Fruit fly (Drosophila melanogaster): ENCODE results near the gene Ubc4.

The Ubc4 gene

DNA sequence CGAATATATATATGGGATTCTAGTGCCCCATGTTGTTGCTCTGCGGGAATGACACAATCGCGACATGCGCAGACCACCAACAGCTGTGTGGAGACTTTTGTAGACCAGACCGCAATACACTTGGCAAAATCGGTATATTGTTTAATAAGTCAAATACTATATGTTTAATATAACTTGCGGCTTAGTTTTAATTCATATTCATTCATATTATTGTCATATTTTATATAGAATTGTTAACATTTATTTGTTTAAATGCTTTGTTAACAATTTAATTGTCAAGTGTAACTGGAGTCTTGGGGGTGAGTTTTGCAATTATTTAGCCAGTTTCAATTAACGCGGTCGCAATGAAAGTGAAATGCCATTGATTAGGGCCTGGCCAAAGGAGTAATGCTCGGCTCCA, 41.5 kb downstream of the Ubc4 start (continued):
- TF ChIP-seq svp (GFP tag) (no peak), CG6808 (GFP tag; optimal IDR thresholded peaks at IDR 0.05) (peak; percentile 20), CG3032 (tag; optimal IDR thresholded peaks at IDR 0.05) (peak; percentile 50), eg (GFP tag; IDR thresholded peaks at IDR 0.05) (peak; percentile 68), net (GFP tag; optimal IDR thresholded peaks at IDR 0.05) (no peak), Met (GFP tag; optimal IDR thresholded peaks at IDR 0.05) (no peak), CG1621 (tag; optimal IDR thresholded peaks at IDR 0.05) (no peak), CG6854 (GFP tag; optimal IDR thresholded peaks at IDR 0.05) (no peak), salr (GFP tag; optimal IDR thresholded peaks at IDR 0.05) (peak in 1 of 2 experiments; percentile 14), CG16779 (tag; optimal IDR thresholded peaks at IDR 0.05) (no peak)

DNA sequence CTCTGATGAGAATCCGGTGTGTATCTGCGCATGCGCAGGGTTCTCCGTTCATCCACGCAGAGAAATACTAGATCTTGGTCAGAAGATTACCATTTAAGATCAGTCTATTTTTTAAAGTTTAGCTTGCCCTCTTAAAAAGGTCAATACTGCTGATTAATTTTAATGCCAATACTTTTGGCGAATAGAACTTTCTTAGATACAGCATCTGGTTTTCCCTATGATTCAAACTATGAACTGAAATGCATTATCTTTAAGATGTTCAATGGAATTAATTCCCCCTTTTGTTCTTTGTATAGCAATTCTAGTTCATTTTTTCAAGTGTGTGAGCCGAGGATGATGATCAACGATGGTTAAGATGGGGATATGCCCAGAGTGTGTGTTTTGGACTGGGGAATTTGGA, 44.2 kb downstream of the Ubc4 start:
- peak; percentile 67 for TF ChIP-seq esn (GFP tag; optimal IDR thresholded peaks at IDR 0.05)
- TF ChIP-seq svp (GFP tag): peak; percentile 76
- peak; percentile 57 for TF ChIP-seq CG8119 (GFP tag; IDR thresholded peaks at IDR 0.05)
- TF ChIP-seq Gug (GFP tag; IDR thresholded peaks at IDR 0.05): no peak
- peak; percentile 31 for TF ChIP-seq CG11902 (GFP tag; optimal IDR thresholded peaks at IDR 0.05)
- TF ChIP-seq salr (GFP tag; optimal IDR thresholded peaks at IDR 0.05): peak in 1 of 2 experiments; percentile 69
- no peak for TF ChIP-seq CG4318 (GFP tag; optimal IDR thresholded peaks at IDR 0.05)
- no peak for TF ChIP-seq CG1621 (tag; optimal IDR thresholded peaks at IDR 0.05)
- TF ChIP-seq Met (GFP tag; optimal IDR thresholded peaks at IDR 0.05): peak; percentile 69
- TF ChIP-seq Sox15 (GFP tag; optimal IDR thresholded peaks at IDR 0.05): no peak
- peak; percentile 33 to 37 for TF ChIP-seq ss (GFP tag; optimal IDR thresholded peaks at IDR 0.05)
- TF ChIP-seq CG8632 (GFP tag; optimal IDR thresholded peaks at IDR 0.05): no peak
- TF ChIP-seq CG6808 (GFP tag; optimal IDR thresholded peaks at IDR 0.05): peak; percentile 85
- TF ChIP-seq lz (GFP tag; optimal IDR thresholded peaks at IDR 0.05): peak; percentile 66
- peak; percentile 37 for TF ChIP-seq Ets21C (GFP tag; optimal IDR thresholded peaks at IDR 0.05)
- TF ChIP-seq vri (GFP tag; optimal IDR thresholded peaks at IDR 0.05): peak; percentile 37
- TF ChIP-seq CG3919 (GFP tag; optimal IDR thresholded peaks at IDR 0.05): peak; percentile 73
- peak; percentile 82 for TF ChIP-seq cyc (GFP tag; optimal IDR thresholded peaks at IDR 0.05)
- no peak for TF ChIP-seq CG8319 (GFP tag; optimal IDR thresholded peaks at IDR 0.05)
- TF ChIP-seq CG16779 (tag; optimal IDR thresholded peaks at IDR 0.05): no peak
- peak; percentile 54 for TF ChIP-seq Eip75B (GFP tag; optimal IDR thresholded peaks at IDR 0.05)
- no peak for TF ChIP-seq Eip93F (GFP tag; optimal IDR thresholded peaks at IDR 0.05)
- TF ChIP-seq dac (GFP tag; optimal IDR thresholded peaks at IDR 0.05): no peak
- peak; percentile 44 for TF ChIP-seq achi (GFP tag; optimal IDR thresholded peaks at IDR 0.05)
- peak; percentile 41 for TF ChIP-seq dsx (GFP tag; optimal IDR thresholded peaks at IDR 0.05; ENCODE audit: poor library complexity, severe bottlenecking)
- no peak for TF ChIP-seq fkh (GFP tag; optimal IDR thresholded peaks at IDR 0.05)
- peak; percentile 42 for TF ChIP-seq Hr39 (GFP tag; optimal IDR thresholded peaks at IDR 0.05)
- TF ChIP-seq fd59A (GFP tag; optimal IDR thresholded peaks at IDR 0.05): peak; percentile 28
- TF ChIP-seq Smox (GFP tag; optimal IDR thresholded peaks at IDR 0.05): peak; percentile 54
- peak; percentile 55 for TF ChIP-seq Sox102F (GFP tag; optimal IDR thresholded peaks at IDR 0.05)
- TF ChIP-seq CG32006 (GFP tag; optimal IDR thresholded peaks at IDR 0.05): peak; percentile 47
- peak; percentile 42; the same call in 1 of the 3 replicates for TF ChIP-seq CG6163 (GFP tag; IDR thresholded peaks at IDR 0.05)
- TF ChIP-seq pdm3 (GFP tag; optimal IDR thresholded peaks at IDR 0.05): peak; percentile 28
- TF ChIP-seq CG6792 (GFP tag; optimal IDR thresholded peaks at IDR 0.05): peak; percentile 3
- peak; percentile 33 for TF ChIP-seq acj6 (GFP tag; optimal IDR thresholded peaks at IDR 0.05)
- TF ChIP-seq CG10631 (GFP tag; optimal IDR thresholded peaks at IDR 0.05): peak; percentile 62
- peak; percentile 55 for TF ChIP-seq Blimp-1 (GFP tag; optimal IDR thresholded peaks at IDR 0.05)
- TF ChIP-seq CG10669 (GFP tag; optimal IDR thresholded peaks at IDR 0.05): peak; percentile 79
- peak; percentile 82 for TF ChIP-seq Eip78C (GFP tag)
- TF ChIP-seq Hr38 (GFP tag; optimal IDR thresholded peaks at IDR 0.05): no peak
- TF ChIP-seq CG34406 (GFP tag; optimal IDR thresholded peaks at IDR 0.05): no peak
- peak; percentile 60 for TF ChIP-seq Sox14 (GFP tag; optimal IDR thresholded peaks at IDR 0.05)
- peak; percentile 40 for TF ChIP-seq CG31627 (GFP tag; optimal IDR thresholded peaks at IDR 0.05)
- no peak for TF ChIP-seq fd85E (GFP tag; optimal IDR thresholded peaks at IDR 0.05)
- TF ChIP-seq CG9139 (GFP tag; optimal IDR thresholded peaks at IDR 0.05): peak; percentile 22
- peak; percentile 76 for TF ChIP-seq Ets96B (tag; optimal IDR thresholded peaks at IDR 0.05)

All from whole organism, prepupa.